Fruit fly (Drosophila melanogaster): ENCODE measurements around the gene moi.

Gene moi

dm6 chr3R:18298900-18299321 lies 43.6 kb downstream of the moi start, which contains the start of gene Dlc90F (continued):
- peak; percentile 69 for TF ChIP-seq Scr (GFP tag; IDR thresholded peaks at IDR 0.05; ENCODE audit: partially characterized antibody)
- no peak for TF ChIP-seq CG42726 (GFP tag; IDR thresholded peaks at IDR 0.05; ENCODE audit: partially characterized antibody)
- TF ChIP-seq CG10321 (GFP tag; IDR thresholded peaks at IDR 0.05) = peak; percentile 23; the same call in 1 of the 2 replicates
- TF ChIP-seq CG3838 (GFP tag; optimal IDR thresholded peaks at IDR 0.05) = peak; percentile 31
- TF ChIP-seq CG8765 (GFP tag; IDR thresholded peaks at IDR 0.05) = no peak
- peak; percentile 66; the same call in 1 of the 2 replicates for TF ChIP-seq ara (GFP tag; IDR thresholded peaks at IDR 0.05)
- TF ChIP-seq CG4424 (GFP tag; optimal IDR thresholded peaks at IDR 0.05) = peak; percentile 66
- peak; percentile 55 for TF ChIP-seq CG1647 (GFP tag; optimal IDR thresholded peaks at IDR 0.05)
- TF ChIP-seq Mad (GFP tag; optimal IDR thresholded peaks at IDR 0.05) = peak; percentile 50
- peak; percentile 62 for TF ChIP-seq ERR (GFP tag; optimal IDR thresholded peaks at IDR 0.05)
- peak; percentile 22 for TF ChIP-seq btn (GFP tag; optimal IDR thresholded peaks at IDR 0.05)
- TF ChIP-seq Fer3 (tag; optimal IDR thresholded peaks at IDR 0.05) = peak; percentile 60
- TF ChIP-seq sima (GFP tag; optimal IDR thresholded peaks at IDR 0.05) = peak; percentile 46
- peak; percentile 78 for TF ChIP-seq unpg (GFP tag; optimal IDR thresholded peaks at IDR 0.05)
- peak; percentile 85 for TF ChIP-seq phol (tag; optimal IDR thresholded peaks at IDR 0.05)
- no peak for TF ChIP-seq CG12769 (tag; optimal IDR thresholded peaks at IDR 0.05)
- TF ChIP-seq tin (GFP tag; optimal IDR thresholded peaks at IDR 0.05) = peak; percentile 66
- TF ChIP-seq sr (GFP tag; IDR thresholded peaks at IDR 0.05) = no peak
- TF ChIP-seq CG12155 (GFP tag; optimal IDR thresholded peaks at IDR 0.05) = peak; percentile 80
- TF ChIP-seq prd (optimal IDR thresholded peaks at IDR 0.05) = no peak
- peak; percentile 87 for TF ChIP-seq prd (GFP tag; IDR thresholded peaks at IDR 0.05)
- TF ChIP-seq D19A (tag; optimal IDR thresholded peaks at IDR 0.05) = peak; percentile 20
- no peak for TF ChIP-seq sim (GFP tag; IDR thresholded peaks at IDR 0.05)
- no peak for TF ChIP-seq CG34224 (GFP tag; IDR thresholded peaks at IDR 0.05; ENCODE audit: partially characterized antibody)
- TF ChIP-seq Lhr (GFP tag; optimal IDR thresholded peaks at IDR 0.05) = peak; percentile 95
- TF ChIP-seq CG4328 (GFP tag; optimal IDR thresholded peaks at IDR 0.05) = peak; percentile 17
- TF ChIP-seq ham (GFP tag; IDR thresholded peaks at IDR 0.05) = no peak
- peak; percentile 66 to 83 for TF ChIP-seq chif (GFP tag; optimal IDR thresholded peaks at IDR 0.05)
- no peak for TF ChIP-seq fd102C (GFP tag; optimal IDR thresholded peaks at IDR 0.05)
- TF ChIP-seq unc-4 (GFP tag; IDR thresholded peaks at IDR 0.05; ENCODE audit: partially characterized antibody) = peak; percentile 67
- TF ChIP-seq CG14050 (GFP tag; IDR thresholded peaks at IDR 0.05) = peak; percentile 40; the same call in 1 of the 3 replicates
- peak; percentile 81 for TF ChIP-seq HmgZ (tag; optimal IDR thresholded peaks at IDR 0.05)
- no peak for TF ChIP-seq usp (GFP tag; optimal IDR thresholded peaks at IDR 0.05)
- TF ChIP-seq CG14860 (GFP tag; IDR thresholded peaks at IDR 0.05; ENCODE audit: partially characterized antibody) = no peak
- peak; percentile 68; the same call in 2 of the 3 replicates for TF ChIP-seq croc (GFP tag; conservative IDR thresholded peaks at IDR 0.05)
- TF ChIP-seq CG7928 (GFP tag; optimal IDR thresholded peaks at IDR 0.05) = peak; percentile 67
- TF ChIP-seq CG13123 (GFP tag; optimal IDR thresholded peaks at IDR 0.05) = peak; percentile 67
- peak; percentile 83 for TF ChIP-seq E2f1 (GFP tag; IDR thresholded peaks at IDR 0.05)
- TF ChIP-seq Asciz (GFP tag; optimal IDR thresholded peaks at IDR 0.05) = peak; percentile 12
- TF ChIP-seq corto (GFP tag; optimal IDR thresholded peaks at IDR 0.05) = no peak
- TF ChIP-seq Med (GFP tag) = peak; percentile 93
- TF ChIP-seq gro (GFP tag; optimal IDR thresholded peaks at IDR 0.05) = peak; percentile 33
- peak; percentile 56 for TF ChIP-seq gsb-n (tag; optimal IDR thresholded peaks at IDR 0.05)
- TF ChIP-seq C15 (GFP tag; IDR thresholded peaks at IDR 0.05) = 0 out of 3 replicates have a peak, but pooled peaks have one; percentile 58
- peak; percentile 77 for TF ChIP-seq slp2 (GFP tag; optimal IDR thresholded peaks at IDR 0.05)
- TF ChIP-seq org-1 (GFP tag; optimal IDR thresholded peaks at IDR 0.05) = no peak
- TF ChIP-seq CG4820 (GFP tag; optimal IDR thresholded peaks at IDR 0.05) = peak; percentile 73
- TF ChIP-seq ewg (GFP tag; optimal IDR thresholded peaks at IDR 0.05) = peak; percentile 66
- peak; percentile 82 for TF ChIP-seq Atf-2 (GFP tag; optimal IDR thresholded peaks at IDR 0.05)
- TF ChIP-seq jigr1 (GFP tag; IDR thresholded peaks at IDR 0.05) = peak; percentile 69; the same call in 1 of the 3 replicates
- peak; percentile 47 for TF ChIP-seq CG33557 (GFP tag; optimal IDR thresholded peaks at IDR 0.05)

Measured in whole organism, embryonic.